Fruit fly (Drosophila melanogaster) whole organism, embryonic: ENCODE measurements around the gene Dlg5.
A peak's percentile ranks its signal among the peaks of the same experiment; 100 is the strongest.

Experiments used
- Bgb ChIP-seq: fragments of 200-800 bp; sonication (Bioruptor generic); IDR thresholded peaks from 2 replicates; pipeline ENCODE4 v1.3.6; 2022; ENCODE audit warnings: missing biosample characterization, missing genetic modification characterization; ENCODE audit not compliant: partially characterized antibody
- CG10321 ChIP-seq: fragments of 200-800 bp; sonication (Bioruptor generic); IDR thresholded peaks from 2 replicates; pipeline ENCODE4 v1.3.6; 2022; ENCODE audit warnings: missing biosample characterization, missing genetic modification characterization
- CG11085 ChIP-seq: fragments of 200-800 bp; sonication (Bioruptor generic); IDR thresholded peaks from 2 replicates; pipeline ENCODE4 v1.3.6; 2022; ENCODE audit warnings: missing biosample characterization, missing genetic modification characterization
- CG11696 ChIP-seq: fragments of 200-800 bp; sonication (Bioruptor generic); IDR thresholded peaks from 2 replicates; pipeline ENCODE4 v1.3.6; 2022; ENCODE audit warnings: missing biosample characterization, missing genetic modification characterization
- CG12071 ChIP-seq: fragments of 200-800 bp; sonication (Bioruptor generic); optimal IDR thresholded peaks from 3 replicates; lab custom pipeline; 2018; ENCODE audit warnings: missing biosample characterization, mild to moderate bottlenecking, missing genetic modification characterization
- CG13894 ChIP-seq: fragments of 200-800 bp; sonication (Bioruptor generic); optimal IDR thresholded peaks from 3 replicates; lab custom pipeline; 2018; ENCODE audit warnings: missing biosample characterization, mild to moderate bottlenecking, missing genetic modification characterization, moderate library complexity
- CG14014 ChIP-seq: fragments of 200-800 bp; sonication (Bioruptor generic); IDR thresholded peaks from 2 replicates; pipeline ENCODE4 v1.3.6; 2022; ENCODE audit warnings: missing biosample characterization, missing genetic modification characterization
- CG14667 ChIP-seq: fragments of 200-800 bp; sonication (Bioruptor generic); IDR thresholded peaks from 2 replicates; pipeline ENCODE4 v1.3.6; 2022; ENCODE audit warnings: missing biosample characterization, missing genetic modification characterization
- CG17829 ChIP-seq: fragments of 200-800 bp; optimal IDR thresholded peaks from 2 replicates; lab custom pipeline; 2019; ENCODE audit warnings: missing biosample characterization, mild to moderate bottlenecking, missing genetic modification characterization, moderate library complexity
- CG17912 ChIP-seq: fragments of 200-800 bp; sonication (Bioruptor generic); optimal IDR thresholded peaks from 2 replicates; lab custom pipeline; 2018; ENCODE audit warnings: missing biosample characterization, mild to moderate bottlenecking, missing genetic modification characterization
- CG31365 ChIP-seq: fragments of 200-800 bp; sonication (Bioruptor generic); optimal IDR thresholded peaks from 2 replicates; lab custom pipeline; 2018; ENCODE audit warnings: missing biosample characterization, mild to moderate bottlenecking, missing genetic modification characterization
- CG42726 ChIP-seq: fragments of 200-800 bp; sonication (Bioruptor generic); IDR thresholded peaks from 2 replicates; pipeline ENCODE4 v1.3.6; 2022; ENCODE audit warnings: missing biosample characterization, missing genetic modification characterization; ENCODE audit not compliant: partially characterized antibody
- CG7963 ChIP-seq: fragments of 200-800 bp; sonication (Bioruptor generic); IDR thresholded peaks from 3 replicates; pipeline ENCODE4 v1.3.6; 2022; ENCODE audit warnings: missing biosample characterization, missing genetic modification characterization; ENCODE audit not compliant: partially characterized antibody
- CG9215 ChIP-seq: fragments of 200-800 bp; sonication (Bioruptor generic); IDR thresholded peaks from 2 replicates; pipeline ENCODE4 v1.3.6; 2022; ENCODE audit warnings: missing biosample characterization, missing genetic modification characterization
- CG9797 ChIP-seq: fragments of 200-800 bp; sonication (Bioruptor generic); optimal IDR thresholded peaks from 3 replicates; lab custom pipeline; 2018; ENCODE audit warnings: missing biosample characterization, mild to moderate bottlenecking, missing genetic modification characterization
- CHES-1-like ChIP-seq: fragments of 200-800 bp; sonication (Bioruptor generic); optimal IDR thresholded peaks from 2 replicates; lab custom pipeline; 2016; ENCODE audit warnings: missing biosample characterization, missing genetic modification characterization
- ERR ChIP-seq: fragments of 200-800 bp; sonication (Bioruptor generic); optimal IDR thresholded peaks from 2 replicates; lab custom pipeline; 2016; ENCODE audit warnings: missing biosample characterization, missing genetic modification characterization
- Fer1 ChIP-seq: fragments of 200-800 bp; sonication (Bioruptor generic); optimal IDR thresholded peaks from 2 replicates; lab custom pipeline; 2017; ENCODE audit warnings: missing biosample characterization, mild to moderate bottlenecking, missing genetic modification characterization
- HmgZ ChIP-seq: fragments of 200-800 bp; sonication (Bioruptor generic); optimal IDR thresholded peaks from 2 replicates; lab custom pipeline; 2018; ENCODE audit warnings: missing biosample characterization, mild to moderate bottlenecking, missing genetic modification characterization
- Hmx ChIP-seq: fragments of 200-800 bp; sonication (Bioruptor generic); optimal IDR thresholded peaks from 2 replicates; lab custom pipeline; 2016; ENCODE audit warnings: missing biosample characterization, missing genetic modification characterization
- Hr39 ChIP-seq: fragments of >200 bp; optimal IDR thresholded peaks from 2 replicates; lab custom pipeline; 2017
- Hr78 ChIP-seq, 2 experiments: fragments of 200-800 bp in 1 of 2; fragments of >200 bp in 1 of 2; sonication (Bioruptor generic) in 1 of 2; optimal IDR thresholded peaks; 2 replicates each; lab custom pipeline; 2017 to 2019; ENCODE audit warnings: missing biosample characterization in 2 of 2, missing genetic modification characterization in 2 of 2, mild to moderate bottlenecking in 1 of 2, moderate library complexity in 1 of 2
- NfI ChIP-seq: fragments of 200-800 bp; sonication (Bioruptor generic); optimal IDR thresholded peaks from 3 replicates; lab custom pipeline; 2018; ENCODE audit warnings: missing biosample characterization, mild to moderate bottlenecking, missing genetic modification characterization, moderate library complexity
- Optix ChIP-seq: fragments of 200-800 bp; sonication (Bioruptor generic); IDR thresholded peaks from 3 replicates; pipeline ENCODE4 v1.3.6; 2022; ENCODE audit warnings: missing biosample characterization, missing genetic modification characterization
- Pdp1 ChIP-seq, 2 experiments: fragments of 200-800 bp; sonication (Bioruptor generic); optimal IDR thresholded peaks; 3 replicates each; lab custom pipeline; 2016; ENCODE audit warnings: missing biosample characterization in 2 of 2, missing genetic modification characterization in 2 of 2, mild to moderate bottlenecking in 1 of 2, moderate library complexity in 1 of 2
- Scr ChIP-seq: fragments of 200-800 bp; sonication (Bioruptor generic); IDR thresholded peaks from 2 replicates; pipeline ENCODE4 v1.3.6; 2022; ENCODE audit warnings: missing biosample characterization, missing genetic modification characterization; ENCODE audit not compliant: partially characterized antibody
- Stat92E ChIP-seq, 3 experiments: fragments of >200 bp in 2 of 3; fragments of 200-800 bp in 1 of 3; sonication (Bioruptor generic) in 1 of 3; optimal IDR thresholded peaks; 2 replicates each; lab custom pipeline; 2017 to 2019; ENCODE audit warnings: missing biosample characterization in 3 of 3, missing genetic modification characterization in 3 of 3, mild to moderate bottlenecking in 1 of 3, moderate library complexity in 1 of 3
- Trl ChIP-seq, 3 experiments: fragments of >200 bp in 2 of 3; fragments of 200-800 bp in 1 of 3; sonication (Bioruptor generic) in 1 of 3; optimal IDR thresholded peaks; 2 replicates in 1 of 3; 3 replicates in 2 of 3; lab custom pipeline; 2016 to 2017; ENCODE audit warnings: missing biosample characterization in 1 of 3, missing genetic modification characterization in 1 of 3
- Xbp1 ChIP-seq: fragments of 200-800 bp; sonication (Bioruptor generic); optimal IDR thresholded peaks from 3 replicates; lab custom pipeline; 2016; ENCODE audit warnings: missing biosample characterization, mild to moderate bottlenecking, missing genetic modification characterization
- aop ChIP-seq: fragments of 200-800 bp; sonication (Bioruptor generic); IDR thresholded peaks from 2 replicates; pipeline ENCODE4 v1.3.6; 2022; ENCODE audit warnings: missing biosample characterization, missing genetic modification characterization
- bcd ChIP-seq: fragments of 200-800 bp; sonication (Bioruptor generic); optimal IDR thresholded peaks from 2 replicates; lab custom pipeline; 2017; ENCODE audit warnings: missing biosample characterization, mild to moderate bottlenecking, missing genetic modification characterization
- br ChIP-seq: fragments of >200 bp; optimal IDR thresholded peaks from 2 replicates; lab custom pipeline; 2017
- cg ChIP-seq: fragments of 200-800 bp; sonication (Bioruptor generic); optimal IDR thresholded peaks from 3 replicates; lab custom pipeline; 2019; ENCODE audit warnings: missing biosample characterization, mild to moderate bottlenecking, missing genetic modification characterization, moderate library complexity
- crol ChIP-seq: fragments of 200-800 bp; sonication (Bioruptor generic); IDR thresholded peaks from 2 replicates; pipeline ENCODE4 v1.3.6; 2022; ENCODE audit warnings: missing biosample characterization, missing genetic modification characterization
- da ChIP-seq: fragments of 200-800 bp; sonication (Bioruptor generic); optimal IDR thresholded peaks from 2 replicates; lab custom pipeline; 2016; ENCODE audit warnings: missing biosample characterization, missing genetic modification characterization
- fu2 ChIP-seq: fragments of 200-800 bp; sonication (Bioruptor generic); optimal IDR thresholded peaks from 2 replicates; lab custom pipeline; 2016; ENCODE audit warnings: missing biosample characterization, missing genetic modification characterization
- gcm2 ChIP-seq: fragments of 200-800 bp; sonication (Bioruptor generic); optimal IDR thresholded peaks from 2 replicates; lab custom pipeline; 2016; ENCODE audit warnings: missing biosample characterization, missing genetic modification characterization
- ham ChIP-seq: fragments of 200-800 bp; sonication (Bioruptor generic); IDR thresholded peaks from 2 replicates; pipeline ENCODE4 v1.3.6; 2022; ENCODE audit warnings: missing biosample characterization, missing genetic modification characterization
- inv ChIP-seq: fragments of 200-800 bp; sonication (Bioruptor generic); IDR thresholded peaks from 2 replicates; pipeline ENCODE4 v1.3.6; 2022; ENCODE audit warnings: missing biosample characterization, missing genetic modification characterization; ENCODE audit not compliant: partially characterized antibody
- kay ChIP-seq: fragments of 200-800 bp; sonication (Bioruptor generic); optimal IDR thresholded peaks from 2 replicates; lab custom pipeline; 2016; ENCODE audit warnings: missing biosample characterization, missing genetic modification characterization
- lab ChIP-seq: fragments of 200-800 bp; sonication (Bioruptor generic); optimal IDR thresholded peaks from 3 replicates; lab custom pipeline; 2017; ENCODE audit warnings: missing biosample characterization, missing genetic modification characterization, mild to moderate bottlenecking, moderate library complexity, missing genetic modification reagents
- mirr ChIP-seq: fragments of 200-800 bp; sonication (Bioruptor generic); optimal IDR thresholded peaks from 3 replicates; lab custom pipeline; 2018; ENCODE audit warnings: missing biosample characterization, mild to moderate bottlenecking, missing genetic modification characterization
- mld ChIP-seq: fragments of 200-800 bp; sonication (Bioruptor generic); IDR thresholded peaks from 3 replicates; pipeline ENCODE4 v1.3.6; 2022; ENCODE audit warnings: missing biosample characterization, missing genetic modification characterization; ENCODE audit not compliant: partially characterized antibody
- sens ChIP-seq: fragments of 200-800 bp; sonication (Bioruptor generic); peaks from one replicate; lab custom pipeline; 2016; ENCODE audit warnings: missing biosample characterization, missing genetic modification characterization
- slp2 ChIP-seq: fragments of 200-800 bp; sonication (Bioruptor generic); optimal IDR thresholded peaks from 2 replicates; lab custom pipeline; 2016; ENCODE audit warnings: missing biosample characterization, missing genetic modification characterization
- sna ChIP-seq: fragments of 200-800 bp; sonication (Bioruptor generic); IDR thresholded peaks from 2 replicates; pipeline ENCODE4 v1.3.6; 2022; ENCODE audit warnings: missing biosample characterization, missing genetic modification characterization; ENCODE audit not compliant: partially characterized antibody
- so ChIP-seq: fragments of 200-800 bp; sonication (Bioruptor generic); IDR thresholded peaks from 3 replicates; pipeline ENCODE4 v1.3.6; 2022; ENCODE audit warnings: missing biosample characterization, missing genetic modification characterization
- stc ChIP-seq: fragments of 200-800 bp; sonication (Bioruptor generic); IDR thresholded peaks from 2 replicates; pipeline ENCODE4 v1.3.6; 2022; ENCODE audit warnings: missing biosample characterization, missing genetic modification characterization
- toy ChIP-seq: fragments of 200-800 bp; sonication (Bioruptor generic); IDR thresholded peaks from 2 replicates; pipeline ENCODE4 v1.3.6; 2022; ENCODE audit warnings: missing biosample characterization, missing genetic modification characterization
- trem ChIP-seq: fragments of 200-800 bp; optimal IDR thresholded peaks from 3 replicates; lab custom pipeline; 2019; ENCODE audit warnings: missing biosample characterization, mild to moderate bottlenecking, missing genetic modification characterization, moderate library complexity
- tup ChIP-seq: fragments of 200-800 bp; sonication (Bioruptor generic); optimal IDR thresholded peaks from 2 replicates; lab custom pipeline; 2016; ENCODE audit warnings: missing biosample characterization, mild to moderate bottlenecking, missing genetic modification characterization, moderate library complexity
- yki ChIP-seq: fragments of >200 bp; optimal IDR thresholded peaks from 3 replicates; lab custom pipeline; 2018

The Dlg5 gene

dm6 chr2L:11498839-11499238 is 18.0 kb downstream of the Dlg5 start, which contains the start of gene Cog8 (continued):
- TF ChIP-seq cg (GFP tag; lab: Kevin White, UChicago) (no peak), CG14014 (GFP tag; lab: Robert Waterston, UW) (no peak), Hr39 (lab: Kevin White, UChicago) (no peak), CG42726 (GFP tag; lab: Robert Waterston, UW) (no peak), slp2 (GFP tag; lab: Kevin White, UChicago) (no peak), Scr (GFP tag; lab: Robert Waterston, UW) (no peak), CG11085 (GFP tag; lab: Robert Waterston, UW) (no peak), mirr (no peak), Bgb (GFP tag; lab: Robert Waterston, UW) (no peak), CG12071 (GFP tag; lab: Kevin White, UChicago) (no peak), Xbp1 (GFP tag; lab: Kevin White, UChicago) (peak; percentile 73), CG31365 (tag; lab: Kevin White, UChicago) (no peak), Stat92E (GFP tag; optimal IDR thresholded peaks at IDR 0.05; lab: Kevin White, UChicago) (no peak), ham (no peak), sens (GFP tag; lab: Kevin White, UChicago) (peak; percentile 23), Pdp1 (GFP tag; optimal IDR thresholded peaks at IDR 0.05; lab: Kevin White, UChicago) (peak in 1 of 2 experiments; percentile 42), inv (GFP tag; lab: Robert Waterston, UW) (no peak), Trl (optimal IDR thresholded peaks at IDR 0.05; lab: Kevin White, UChicago) (no peak), Trl (GFP tag; optimal IDR thresholded peaks at IDR 0.05; lab: Kevin White, UChicago) (peak; percentile 65), Fer1 (no peak), HmgZ (tag; lab: Kevin White, UChicago) (peak; percentile 44), da (GFP tag; lab: Kevin White, UChicago) (no peak), crol (GFP tag; lab: Robert Waterston, UW) (no peak), CG9215 (GFP tag; lab: Robert Waterston, UW) (no peak; the same call in 1 of the 2 replicates), CG10321 (GFP tag; lab: Robert Waterston, UW) (no peak), CG11696 (GFP tag; lab: Robert Waterston, UW) (no peak), CG7963 (GFP tag; lab: Robert Waterston, UW) (no peak), so (GFP tag; lab: Robert Waterston, UW) (no peak), fu2 (GFP tag; lab: Kevin White, UChicago) (peak; percentile 35), CG17912 (GFP tag; lab: Kevin White, UChicago) (no peak), mld (GFP tag; lab: Robert Waterston, UW) (no peak), lab (GFP tag; lab: Kevin White, UChicago) (peak; percentile 13), toy (GFP tag; lab: Robert Waterston, UW) (no peak), stc (GFP tag; lab: Robert Waterston, UW) (no peak), tup (GFP tag; lab: Kevin White, UChicago) (no peak), Optix (GFP tag; lab: Robert Waterston, UW) (no peak), bcd (no peak), sna (GFP tag; lab: Robert Waterston, UW) (no peak), Hmx (GFP tag; lab: Kevin White, UChicago) (no peak), ERR (GFP tag; lab: Kevin White, UChicago) (no peak), Hr78 (GFP tag; optimal IDR thresholded peaks at IDR 0.05; lab: Kevin White, UChicago) (no peak), yki (lab: Kevin White, UChicago) (no peak), NfI (peak; percentile 35), gcm2 (no peak), kay (GFP tag; lab: Kevin White, UChicago) (no peak), CG13894 (tag; lab: Kevin White, UChicago) (no peak), CG17829 (tag; lab: Kevin White, UChicago) (peak; percentile 53), CG9797 (GFP tag; lab: Kevin White, UChicago) (peak; percentile 4), CHES-1-like (peak; percentile 54), trem (tag; lab: Kevin White, UChicago) (peak; percentile 69), CG14667 (GFP tag; lab: Robert Waterston, UW) (0 out of 2 replicates have a peak, but pooled peaks have one; percentile 10), br (lab: Kevin White, UChicago) (no peak), aop (GFP tag; lab: Robert Waterston, UW) (no peak)
